Fruit fly (Drosophila melanogaster) Kc167 (cell line): ENCODE measurements around the gene CG18404.

ENCODE experiments used
- Myc ChIP-seq: fragments of >200 bp; optimal IDR thresholded peaks from 2 replicates; lab custom pipeline; 2017; ENCODE audit warnings: missing external identifiers
- Sin3A ChIP-seq: fragments of >200 bp; optimal IDR thresholded peaks from 2 replicates; lab custom pipeline; 2018; ENCODE audit warnings: missing external identifiers
- h ChIP-seq: fragments of >200 bp; optimal IDR thresholded peaks from 3 replicates; lab custom pipeline; 2018; ENCODE audit warnings: missing external identifiers
- insv ChIP-seq: fragments of >200 bp; optimal IDR thresholded peaks from 3 replicates; lab custom pipeline; 2018; ENCODE audit warnings: missing external identifiers
- psq ChIP-seq: fragments of >200 bp; optimal IDR thresholded peaks from 2 replicates; lab custom pipeline; 2017; ENCODE audit warnings: missing external identifiers
- ttk ChIP-seq: sonication (Bioruptor generic); optimal IDR thresholded peaks from 2 replicates; lab custom pipeline; 2017; ENCODE audit warnings: missing external identifiers

CG18404 gene

dm6 chr3R:30252882-30253281 is at the start of gene CG18404:
CG18404 (plus strand) TSS chr3R:30253182.
- TF ChIP-seq ttk (lab: Kevin White, UChicago), result no peak

dm6 chr3R:30204004-30204603 is 48.9 kb upstream of the CG18404 start:
- TF ChIP-seq ttk (lab: Kevin White, UChicago) (no peak), psq (lab: Kevin White, UChicago) (no peak), Sin3A (no peak), h (no peak), Myc (no peak), insv (lab: Kevin White, UChicago) (no peak)

dm6 chr3R:30205946-30206345 is 47.0 kb upstream of the CG18404 start:
- TF ChIP-seq Myc (no peak), h (no peak), psq (lab: Kevin White, UChicago) (no peak), ttk (lab: Kevin White, UChicago) (no peak), Sin3A (no peak), insv (lab: Kevin White, UChicago) (no peak)

dm6 chr3R:30208011-30208410 is 45.0 kb upstream of the CG18404 start:
- TF ChIP-seq h (no peak), Sin3A (no peak), Myc (no peak), ttk (lab: Kevin White, UChicago) (no peak), psq (lab: Kevin White, UChicago) (no peak), insv (lab: Kevin White, UChicago) (no peak)

- TF ChIP-seq psq (lab: Kevin White, UChicago) (no peak), h (no peak), Sin3A (no peak), insv (lab: Kevin White, UChicago) (no peak), Myc (no peak), ttk (lab: Kevin White, UChicago) (no peak)
Measured at dm6 chr3R:30208766-30209484, 44.1 kb upstream of the CG18404 start, which contains the start of gene RpS7. RpS7 (minus strand) TSS chr3R:30209020.

- no peak for TF ChIP-seq h
Measured at dm6 chr3R:30209648-30210047, 43.3 kb upstream of the CG18404 start, which contains the start of gene Anp. Anp (plus strand) TSS chr3R:30209948.

dm6 chr3R:30210560-30210959 is 42.4 kb upstream of the CG18404 start, which contains the start of gene CecA1:
CecA1 (plus strand) TSS chr3R:30210874.
- TF ChIP-seq insv (lab: Kevin White, UChicago) (no peak), Sin3A (no peak), h (no peak), ttk (lab: Kevin White, UChicago) (no peak), psq (lab: Kevin White, UChicago) (no peak), Myc (no peak)

- TF ChIP-seq h (no peak), Myc (no peak), psq (lab: Kevin White, UChicago) (no peak), Sin3A (no peak), insv (lab: Kevin White, UChicago) (no peak), ttk (lab: Kevin White, UChicago) (no peak)
Measured at dm6 chr3R:30211856-30212255, 41.1 kb upstream of the CG18404 start, which contains the start of gene CecA2. CecA2 (plus strand) TSS chr3R:30212156.

dm6 chr3R:30213697-30214096 is 39.3 kb upstream of the CG18404 start, which contains the start of gene CecB:
CecB (minus strand) TSS chr3R:30213797.
- TF ChIP-seq insv (lab: Kevin White, UChicago) (no peak), ttk (lab: Kevin White, UChicago) (no peak), h (no peak), Sin3A (no peak)

- TF ChIP-seq Sin3A (no peak), ttk (lab: Kevin White, UChicago) (no peak), insv (lab: Kevin White, UChicago) (no peak), Myc (no peak), h (no peak), psq (lab: Kevin White, UChicago) (no peak)
Measured at dm6 chr3R:30215020-30215419, 38.0 kb upstream of the CG18404 start.

- TF ChIP-seq h, result no peak
- TF ChIP-seq Sin3A, result no peak
- TF ChIP-seq insv (lab: Kevin White, UChicago), result no peak
- TF ChIP-seq Myc, result no peak
- no peak for TF ChIP-seq ttk (lab: Kevin White, UChicago)
- no peak for TF ChIP-seq psq (lab: Kevin White, UChicago)
Measured at dm6 chr3R:30216210-30216609, 36.8 kb upstream of the CG18404 start, which contains the start of gene CecC. CecC (plus strand) TSS chr3R:30216484.

- TF ChIP-seq psq (lab: Kevin White, UChicago) (no peak), insv (lab: Kevin White, UChicago) (no peak), ttk (lab: Kevin White, UChicago) (no peak), h (no peak), Sin3A (no peak), Myc (no peak)
Measured at dm6 chr3R:30222236-30222635, 30.7 kb upstream of the CG18404 start.

dm6 chr3R:30224577-30224976 is 28.4 kb upstream of the CG18404 start:
- TF ChIP-seq h, result no peak
- no peak for TF ChIP-seq Sin3A
- TF ChIP-seq Myc, result no peak
